Fruit fly (Drosophila melanogaster) Kc167 (cell line): ENCODE results near the gene Son.

Experiments used
- Myc ChIP-seq: fragments of >200 bp; optimal IDR thresholded peaks from 2 replicates; lab custom pipeline; 2017; ENCODE audit warnings: missing external identifiers
- Sin3A ChIP-seq: fragments of >200 bp; optimal IDR thresholded peaks from 2 replicates; lab custom pipeline; 2018; ENCODE audit warnings: missing external identifiers
- psq ChIP-seq: fragments of >200 bp; optimal IDR thresholded peaks from 2 replicates; lab custom pipeline; 2017; ENCODE audit warnings: missing external identifiers

dm6 chr3R:9532437-9533180, 45.2 kb upstream of the Son start, which contains the start of gene by:
- TF ChIP-seq psq (lab: Kevin White, UChicago) (no peak), Sin3A (no peak), Myc (lab: Kevin White, UChicago) (no peak)
